Fruit fly (Drosophila melanogaster) whole organism, embryonic: ENCODE measurements around the gene mus201.

ENCODE experiments used
- Blimp-1 ChIP-seq: fragments of 200-800 bp; sonication (Bioruptor generic); optimal IDR thresholded peaks from 3 replicates; lab custom pipeline; 2018; ENCODE audit warnings: missing biosample characterization, missing genetic modification characterization, mild to moderate bottlenecking, moderate library complexity, missing genetic modification reagents
- CG10366 ChIP-seq: fragments of 200-800 bp; sonication (Bioruptor generic); IDR thresholded peaks from 2 replicates; pipeline ENCODE4 v1.3.6; 2022; ENCODE audit warnings: missing biosample characterization, missing genetic modification characterization
- CG11398 ChIP-seq: fragments of 200-800 bp; sonication (Bioruptor generic); optimal IDR thresholded peaks from 2 replicates; lab custom pipeline; 2016; ENCODE audit warnings: missing biosample characterization, missing genetic modification characterization
- CG12942 ChIP-seq: fragments of 200-800 bp; sonication (Bioruptor generic); optimal IDR thresholded peaks from 3 replicates; lab custom pipeline; 2016; ENCODE audit warnings: missing biosample characterization, missing genetic modification characterization
- CG14050 ChIP-seq: fragments of 200-800 bp; sonication (Bioruptor generic); IDR thresholded peaks from 3 replicates; pipeline ENCODE4 v1.3.6; 2022; ENCODE audit warnings: missing biosample characterization, missing genetic modification characterization
- CG16779 ChIP-seq: fragments of 200-800 bp; sonication (Bioruptor generic); IDR thresholded peaks from 2 replicates; pipeline ENCODE4 v1.3.6; 2022; ENCODE audit warnings: missing biosample characterization, missing genetic modification characterization
- CG16815 ChIP-seq: fragments of 200-800 bp; sonication (Bioruptor generic); optimal IDR thresholded peaks from 3 replicates; lab custom pipeline; 2017; ENCODE audit warnings: missing biosample characterization, mild to moderate bottlenecking, missing genetic modification characterization
- CG17568 ChIP-seq: fragments of 200-800 bp; sonication (Bioruptor generic); optimal IDR thresholded peaks from 2 replicates; lab custom pipeline; 2018; ENCODE audit warnings: missing biosample characterization, mild to moderate bottlenecking, missing genetic modification characterization, moderate library complexity
- CG18599 ChIP-seq: fragments of 200-800 bp; sonication (Bioruptor generic); optimal IDR thresholded peaks from 3 replicates; lab custom pipeline; 2017; ENCODE audit warnings: missing biosample characterization, missing genetic modification characterization, mild to moderate bottlenecking, moderate library complexity, missing genetic modification reagents
- CG30020 ChIP-seq: fragments of 200-800 bp; optimal IDR thresholded peaks from 2 replicates; lab custom pipeline; 2019; ENCODE audit warnings: missing biosample characterization, mild to moderate bottlenecking, missing genetic modification characterization, moderate library complexity
- CG4328 ChIP-seq: fragments of 200-800 bp; sonication (Bioruptor generic); optimal IDR thresholded peaks from 3 replicates; lab custom pipeline; 2017; ENCODE audit warnings: missing biosample characterization, missing genetic modification reagents, missing genetic modification characterization
- CG4424 ChIP-seq: fragments of 200-800 bp; sonication (Bioruptor generic); optimal IDR thresholded peaks from 3 replicates; lab custom pipeline; 2016; ENCODE audit warnings: missing biosample characterization, missing genetic modification characterization
- CG7745 ChIP-seq: fragments of 200-800 bp; sonication (Bioruptor generic); optimal IDR thresholded peaks from 2 replicates; lab custom pipeline; 2018; ENCODE audit warnings: missing biosample characterization, mild to moderate bottlenecking, missing genetic modification characterization, moderate library complexity
- CG9609 ChIP-seq: fragments of 200-800 bp; sonication (Bioruptor generic); optimal IDR thresholded peaks from 3 replicates; lab custom pipeline; 2016; ENCODE audit warnings: missing biosample characterization, missing genetic modification characterization
- CHES-1-like ChIP-seq: fragments of 200-800 bp; sonication (Bioruptor generic); optimal IDR thresholded peaks from 2 replicates; lab custom pipeline; 2016; ENCODE audit warnings: missing biosample characterization, missing genetic modification characterization
- Gug ChIP-seq: fragments of 200-800 bp; sonication (Bioruptor generic); IDR thresholded peaks from 4 replicates; pipeline ENCODE4 v1.3.6; 2022; ENCODE audit warnings: missing biosample characterization, missing genetic modification characterization
- HLH3B ChIP-seq: fragments of 200-800 bp; sonication (Bioruptor generic); IDR thresholded peaks from 2 replicates; pipeline ENCODE4 v1.3.6; 2022; ENCODE audit warnings: missing biosample characterization, missing genetic modification characterization
- Hr39 ChIP-seq: fragments of >200 bp; optimal IDR thresholded peaks from 2 replicates; lab custom pipeline; 2017
- Myb ChIP-seq: fragments of 200-800 bp; sonication (Bioruptor generic); optimal IDR thresholded peaks from 2 replicates; lab custom pipeline; 2016; ENCODE audit warnings: missing biosample characterization, missing genetic modification characterization
- Side ChIP-seq: fragments of 200-800 bp; sonication (Bioruptor generic); optimal IDR thresholded peaks from 2 replicates; lab custom pipeline; 2016; ENCODE audit warnings: missing biosample characterization, missing genetic modification characterization
- Taf1 ChIP-seq: fragments of 200-800 bp; sonication (Bioruptor generic); IDR thresholded peaks from 2 replicates; pipeline ENCODE4 v1.3.6; 2022; ENCODE audit warnings: missing biosample characterization, missing genetic modification characterization
- ac ChIP-seq: fragments of 200-800 bp; sonication (Bioruptor generic); optimal IDR thresholded peaks from 3 replicates; lab custom pipeline; 2017; ENCODE audit warnings: missing biosample characterization, mild to moderate bottlenecking, missing genetic modification characterization
- al ChIP-seq: fragments of 200-800 bp; sonication (Bioruptor generic); IDR thresholded peaks from 2 replicates; pipeline ENCODE4 v1.3.6; 2022; ENCODE audit warnings: missing biosample characterization, missing genetic modification characterization
- bab2 ChIP-seq: fragments of 200-800 bp; sonication (Bioruptor generic); optimal IDR thresholded peaks from 2 replicates; lab custom pipeline; 2016; ENCODE audit warnings: missing biosample characterization, missing genetic modification characterization
- cato ChIP-seq: fragments of 200-800 bp; sonication (Bioruptor generic); optimal IDR thresholded peaks from 2 replicates; lab custom pipeline; 2016; ENCODE audit warnings: missing biosample characterization, missing genetic modification characterization, borderline replicate concordance
- dan ChIP-seq: fragments of 200-800 bp; sonication (Bioruptor generic); IDR thresholded peaks from 2 replicates; pipeline ENCODE4 v1.3.6; 2022; ENCODE audit warnings: missing biosample characterization, missing genetic modification characterization
- eyg ChIP-seq: fragments of 200-800 bp; sonication (Bioruptor generic); optimal IDR thresholded peaks from 3 replicates; lab custom pipeline; 2016; ENCODE audit warnings: missing biosample characterization, missing genetic modification characterization
- fd64A ChIP-seq: fragments of 200-800 bp; sonication (Bioruptor generic); optimal IDR thresholded peaks from 3 replicates; lab custom pipeline; 2018; ENCODE audit warnings: missing biosample characterization, mild to moderate bottlenecking, missing genetic modification characterization
- ftz-f1 ChIP-seq: fragments of 200-800 bp; sonication (Bioruptor generic); optimal IDR thresholded peaks from 2 replicates; lab custom pipeline; 2016; ENCODE audit warnings: missing biosample characterization, missing genetic modification characterization
- inv ChIP-seq: fragments of 200-800 bp; sonication (Bioruptor generic); IDR thresholded peaks from 2 replicates; pipeline ENCODE4 v1.3.6; 2022; ENCODE audit warnings: missing biosample characterization, missing genetic modification characterization; ENCODE audit not compliant: partially characterized antibody
- jigr1 ChIP-seq: fragments of 200-800 bp; sonication (Bioruptor generic); IDR thresholded peaks from 3 replicates; pipeline ENCODE4 v1.3.6; 2022; ENCODE audit warnings: missing biosample characterization, missing genetic modification characterization
- kni ChIP-seq: fragments of 200-800 bp; sonication (Bioruptor generic); optimal IDR thresholded peaks from 3 replicates; lab custom pipeline; 2017; ENCODE audit warnings: mild to moderate bottlenecking, missing biosample characterization, missing genetic modification reagents, missing genetic modification characterization
- lov ChIP-seq, 2 experiments: fragments of 200-800 bp in 1 of 2; fragments of >200 bp in 1 of 2; sonication (Bioruptor generic) in 1 of 2; IDR thresholded peaks in 1 of 2; optimal IDR thresholded peaks in 1 of 2; 2 replicates in 1 of 2; 3 replicates in 1 of 2; pipeline versions ENCODE4 v1.3.6 to Lab custom; 2017 to 2022; ENCODE audit warnings: missing biosample characterization in 1 of 2, missing genetic modification characterization in 1 of 2
- nerfin-2 ChIP-seq: fragments of 200-800 bp; sonication (Bioruptor generic); IDR thresholded peaks from 2 replicates; pipeline ENCODE4 v1.3.6; 2022; ENCODE audit warnings: missing biosample characterization, missing genetic modification characterization; ENCODE audit not compliant: partially characterized antibody
- onecut ChIP-seq: fragments of 200-800 bp; sonication (Bioruptor generic); IDR thresholded peaks from 2 replicates; pipeline ENCODE4 v1.3.6; 2022; ENCODE audit warnings: missing biosample characterization, missing genetic modification characterization
- p53 ChIP-seq: fragments of 200-800 bp; sonication (Bioruptor generic); optimal IDR thresholded peaks from 2 replicates; lab custom pipeline; 2016; ENCODE audit warnings: missing biosample characterization, missing genetic modification characterization
- pzg ChIP-seq: fragments of 200-800 bp; sonication (Bioruptor generic); optimal IDR thresholded peaks from 3 replicates; lab custom pipeline; 2018; ENCODE audit warnings: missing biosample characterization, mild to moderate bottlenecking, missing genetic modification characterization, moderate library complexity
- rib ChIP-seq: fragments of 200-800 bp; sonication (Bioruptor generic); IDR thresholded peaks from 2 replicates; pipeline ENCODE4 v1.3.6; 2022; ENCODE audit warnings: missing biosample characterization, missing genetic modification characterization
- salm ChIP-seq: fragments of 200-800 bp; sonication (Bioruptor generic); optimal IDR thresholded peaks from 2 replicates; lab custom pipeline; 2018; ENCODE audit warnings: missing biosample characterization, mild to moderate bottlenecking, missing genetic modification characterization
- sc ChIP-seq, 3 experiments: fragments of >200 bp in 2 of 3; fragments of 200-800 bp in 1 of 3; sonication (Bioruptor generic) in 1 of 3; optimal IDR thresholded peaks; 2 replicates in 2 of 3; 3 replicates in 1 of 3; lab custom pipeline; 2017; ENCODE audit warnings: mild to moderate bottlenecking in 1 of 3, missing biosample characterization in 1 of 3, missing genetic modification characterization in 1 of 3, missing genetic modification reagents in 1 of 3
- sens-2 ChIP-seq: fragments of 200-800 bp; sonication (Bioruptor generic); IDR thresholded peaks from 2 replicates; pipeline ENCODE4 v1.3.6; 2022; ENCODE audit warnings: missing biosample characterization, missing genetic modification characterization
- stwl ChIP-seq: fragments of 200-800 bp; sonication (Bioruptor generic); optimal IDR thresholded peaks from 3 replicates; lab custom pipeline; 2018; ENCODE audit warnings: missing biosample characterization, mild to moderate bottlenecking, missing genetic modification characterization, moderate library complexity
- vvl ChIP-seq: fragments of 200-800 bp; sonication (Bioruptor generic); IDR thresholded peaks from 2 replicates; pipeline ENCODE4 v1.3.6; 2022; ENCODE audit warnings: missing biosample characterization, missing genetic modification characterization
- wdn ChIP-seq: fragments of 200-800 bp; sonication (Bioruptor generic); IDR thresholded peaks from 2 replicates; pipeline ENCODE4 v1.3.6; 2022; ENCODE audit warnings: missing biosample characterization, missing genetic modification characterization
- zen2 ChIP-seq: fragments of 200-800 bp; sonication (Bioruptor generic); IDR thresholded peaks from 3 replicates; pipeline ENCODE4 v1.3.6; 2022; ENCODE audit warnings: missing biosample characterization, missing genetic modification characterization; ENCODE audit not compliant: partially characterized antibody

mus201 gene

dm6 chr2L:8461782-8462453, 23.9 kb downstream of the mus201 start (continued):
- no peak for TF ChIP-seq onecut (GFP tag; lab: Robert Waterston, UW)
- no peak for TF ChIP-seq dan (GFP tag; lab: Robert Waterston, UW)
- TF ChIP-seq stwl (tag; lab: Kevin White, UChicago), result no peak
- no peak for TF ChIP-seq jigr1 (GFP tag; lab: Robert Waterston, UW)
- TF ChIP-seq CG4424 (GFP tag; lab: Kevin White, UChicago), result no peak
- TF ChIP-seq lov (optimal IDR thresholded peaks at IDR 0.05; lab: Kevin White, UChicago), result no peak
- TF ChIP-seq lov (GFP tag; IDR thresholded peaks at IDR 0.05; lab: Robert Waterston, UW), result no peak
- no peak for TF ChIP-seq CG16779
- peak; percentile 44 for TF ChIP-seq Blimp-1 (GFP tag; lab: Kevin White, UChicago)
- TF ChIP-seq salm (tag; lab: Kevin White, UChicago), result no peak
- TF ChIP-seq Hr39 (lab: Kevin White, UChicago), result no peak
- no peak for TF ChIP-seq al (GFP tag; lab: Robert Waterston, UW)

dm6 chr2L:8463144-8464106, 25.5 kb downstream of the mus201 start, which contains the start of gene Agpat2:
TSS of gene Agpat2 (minus strand) at chr2L:8463994.
- TF ChIP-seq nerfin-2, result no peak
- peak; percentile 93 for TF ChIP-seq CG18599 (GFP tag; lab: Kevin White, UChicago)
- peak; percentile 85 for TF ChIP-seq bab2 (GFP tag; lab: Kevin White, UChicago)
- TF ChIP-seq CG4328 (GFP tag; lab: Kevin White, UChicago), result peak; percentile 63
- peak; percentile 88 for TF ChIP-seq vvl (GFP tag; lab: Robert Waterston, UW)
- peak; percentile 49 for TF ChIP-seq CG11398 (GFP tag; lab: Kevin White, UChicago)
- TF ChIP-seq CHES-1-like (GFP tag; lab: Kevin White, UChicago), result peak; percentile 58
- peak; percentile 76 for TF ChIP-seq CG10366 (GFP tag; lab: Robert Waterston, UW)
- TF ChIP-seq ac (GFP tag; lab: Kevin White, UChicago), result peak; percentile 54
- TF ChIP-seq CG30020 (tag; lab: Kevin White, UChicago), result peak; percentile 27
- TF ChIP-seq HLH3B, result peak; percentile 83
- TF ChIP-seq Myb (GFP tag; lab: Kevin White, UChicago), result peak; percentile 53
- 0 out of 2 replicates have a peak, but pooled peaks have one; percentile 21 for TF ChIP-seq rib
- TF ChIP-seq fd64A (GFP tag; lab: Kevin White, UChicago), result peak; percentile 38
- no peak for TF ChIP-seq inv
- TF ChIP-seq eyg (GFP tag; lab: Kevin White, UChicago), result peak; percentile 61
- TF ChIP-seq p53 (GFP tag; lab: Kevin White, UChicago), result peak; percentile 39
- peak; percentile 65; the same call in 3 of the 4 replicates for TF ChIP-seq Gug (GFP tag; lab: Robert Waterston, UW)
- TF ChIP-seq pzg (GFP tag; lab: Kevin White, UChicago), result no peak
- peak; percentile 81 for TF ChIP-seq Side (GFP tag; lab: Kevin White, UChicago)
- TF ChIP-seq CG16815 (GFP tag; lab: Kevin White, UChicago), result peak; percentile 69
- no peak for TF ChIP-seq sc (optimal IDR thresholded peaks at IDR 0.05; lab: Kevin White, UChicago)
- peak; percentile 80 for TF ChIP-seq sc (GFP tag; optimal IDR thresholded peaks at IDR 0.05; lab: Kevin White, UChicago)
- peak; percentile 76 for TF ChIP-seq CG9609 (GFP tag; lab: Kevin White, UChicago)
- peak; percentile 74 for TF ChIP-seq sens-2 (GFP tag; lab: Robert Waterston, UW)
- TF ChIP-seq zen2 (GFP tag; lab: Robert Waterston, UW), result no peak
- peak; percentile 39; the same call in 1 of the 2 replicates for TF ChIP-seq wdn (GFP tag; lab: Robert Waterston, UW)
- TF ChIP-seq CG7745 (tag; lab: Kevin White, UChicago), result no peak
- peak; percentile 59 for TF ChIP-seq Taf1 (GFP tag; lab: Robert Waterston, UW)
- peak; percentile 77 for TF ChIP-seq CG17568 (GFP tag; lab: Kevin White, UChicago)
- peak; percentile 67 for TF ChIP-seq cato (GFP tag; lab: Kevin White, UChicago)
- peak; percentile 74 for TF ChIP-seq CG14050 (GFP tag; lab: Robert Waterston, UW)
- TF ChIP-seq ftz-f1, result no peak
- no peak for TF ChIP-seq dan (GFP tag; lab: Robert Waterston, UW)
- TF ChIP-seq CG12942, result peak; percentile 79
- peak; percentile 34 for TF ChIP-seq kni (GFP tag; lab: Kevin White, UChicago)
